Worm (Caenorhabditis elegans): Measurements from ENCODE around the gene C34C12.1.

The C34C12.1 gene

ce11 chrIII:3418906-3419305 is 35.2 kb upstream of the C34C12.1 start:
- TF ChIP-seq ceh-14 (tag; optimal IDR thresholded peaks at IDR 0.05) = no peak
- peak; percentile 98 for TF ChIP-seq nfya-1 (tag; optimal IDR thresholded peaks at IDR 0.05)

ce11 chrIII:3423924-3424323 is 30.2 kb upstream of the C34C12.1 start:
- TF ChIP-seq tbx-2 (tag; optimal IDR thresholded peaks at IDR 0.05) = peak; percentile 52
- peak; percentile 48 for TF ChIP-seq ceh-2 (tag; optimal IDR thresholded peaks at IDR 0.05)
- TF ChIP-seq npax-4 (tag; optimal IDR thresholded peaks at IDR 0.05) = no peak
- TF ChIP-seq dve-1 (tag; optimal IDR thresholded peaks at IDR 0.05) = no peak
- peak; percentile 7 for TF ChIP-seq ceh-14 (tag; optimal IDR thresholded peaks at IDR 0.05)
- TF ChIP-seq C08G9.2 (tag; optimal IDR thresholded peaks at IDR 0.05) = peak; percentile 54
- no peak for TF ChIP-seq ttx-3 (tag; optimal IDR thresholded peaks at IDR 0.05)
- no peak for TF ChIP-seq F13H6.1 (tag; optimal IDR thresholded peaks at IDR 0.05)
- TF ChIP-seq rnt-1 (tag; optimal IDR thresholded peaks at IDR 0.05) = peak; percentile 10
- TF ChIP-seq K02D7.2 (tag; optimal IDR thresholded peaks at IDR 0.05) = no peak
- peak; percentile 17 for TF ChIP-seq ref-2 (tag; optimal IDR thresholded peaks at IDR 0.05)
- TF ChIP-seq ceh-31 (tag; optimal IDR thresholded peaks at IDR 0.05) = peak; percentile 72
- TF ChIP-seq zip-5 (tag; optimal IDR thresholded peaks at IDR 0.05) = peak; percentile 36
- TF ChIP-seq hlh-13 (GFP tag; optimal IDR thresholded peaks at IDR 0.05) = no peak
- TF ChIP-seq lim-6 (tag; optimal IDR thresholded peaks at IDR 0.05) = peak; percentile 29
- peak; percentile 17 for TF ChIP-seq ceh-34 (tag; optimal IDR thresholded peaks at IDR 0.05)
- no peak for TF ChIP-seq mec-3 (tag; optimal IDR thresholded peaks at IDR 0.05; ENCODE audit: borderline replicate concordance)

- TF ChIP-seq hlh-8 (tag; optimal IDR thresholded peaks at IDR 0.05) (no peak), dmd-4 (tag; optimal IDR thresholded peaks at IDR 0.05; ENCODE audit: borderline replicate concordance) (no peak), tbx-7 (tag; optimal IDR thresholded peaks at IDR 0.05) (no peak), sox-4 (tag; optimal IDR thresholded peaks at IDR 0.05) (no peak), ceh-9 (tag; optimal IDR thresholded peaks at IDR 0.05) (no peak)
Observed at ce11 chrIII:3425438-3425837, 28.7 kb upstream of the C34C12.1 start, which contains the start of gene metl-18. metl-18 (plus strand) TSS chrIII:3425738.

ce11 chrIII:3426741-3427140 is 27.4 kb upstream of the C34C12.1 start:
- TF ChIP-seq sox-4 (tag; optimal IDR thresholded peaks at IDR 0.05) = no peak
- no peak for TF ChIP-seq pha-2 (tag; optimal IDR thresholded peaks at IDR 0.05)
- no peak for TF ChIP-seq pha-4 (tag; optimal IDR thresholded peaks at IDR 0.05)
- no peak for TF ChIP-seq che-1 (tag; optimal IDR thresholded peaks at IDR 0.05)
- TF ChIP-seq Y22D7AL.16 (tag; optimal IDR thresholded peaks at IDR 0.05) = no peak
- no peak for TF ChIP-seq npax-4 (tag; optimal IDR thresholded peaks at IDR 0.05)
- TF ChIP-seq C08G9.2 (tag; optimal IDR thresholded peaks at IDR 0.05) = no peak
- no peak for TF ChIP-seq lim-6 (tag; optimal IDR thresholded peaks at IDR 0.05)
- TF ChIP-seq F13H6.1 (tag; optimal IDR thresholded peaks at IDR 0.05) = no peak
- no peak for TF ChIP-seq syd-9 (tag; optimal IDR thresholded peaks at IDR 0.05)
- TF ChIP-seq K09A11.1 (tag; optimal IDR thresholded peaks at IDR 0.05; ENCODE audit: insufficient read depth) = no peak
- TF ChIP-seq gmeb-2 (tag; optimal IDR thresholded peaks at IDR 0.05) = no peak

ce11 chrIII:3428574-3428973 is 25.6 kb upstream of the C34C12.1 start:
- TF ChIP-seq K02D7.2 (tag; optimal IDR thresholded peaks at IDR 0.05) (no peak), sdc-2 (tag; optimal IDR thresholded peaks at IDR 0.05) (no peak)

ce11 chrIII:3429761-3430160 is 24.4 kb upstream of the C34C12.1 start:
- no peak for TF ChIP-seq ceh-30 (tag; optimal IDR thresholded peaks at IDR 0.05)
- TF ChIP-seq ceh-34 (tag; optimal IDR thresholded peaks at IDR 0.05) = no peak
- TF ChIP-seq hlh-6 (tag; optimal IDR thresholded peaks at IDR 0.05) = no peak
- no peak for TF ChIP-seq T23F11.4 (GFP tag; optimal IDR thresholded peaks at IDR 0.05)
- TF ChIP-seq mec-3 (tag; optimal IDR thresholded peaks at IDR 0.05; ENCODE audit: borderline replicate concordance) = no peak
- TF ChIP-seq hlh-13 (GFP tag; optimal IDR thresholded peaks at IDR 0.05) = no peak
- TF ChIP-seq pros-1 (tag; optimal IDR thresholded peaks at IDR 0.05) = no peak
- TF ChIP-seq ref-2 (tag; optimal IDR thresholded peaks at IDR 0.05) = no peak
- TF ChIP-seq gmeb-2 (tag; optimal IDR thresholded peaks at IDR 0.05) = no peak
- no peak for TF ChIP-seq elt-4 (tag; optimal IDR thresholded peaks at IDR 0.05)
- TF ChIP-seq fax-1 (tag; optimal IDR thresholded peaks at IDR 0.05) = no peak
- TF ChIP-seq ceh-14 (tag; optimal IDR thresholded peaks at IDR 0.05) = no peak
- no peak for TF ChIP-seq zip-5 (tag; optimal IDR thresholded peaks at IDR 0.05)
- no peak for TF ChIP-seq pqm-1 (tag; optimal IDR thresholded peaks at IDR 0.05)
- no peak for TF ChIP-seq ceh-45 (GFP tag; IDR thresholded peaks at IDR 0.05)
- no peak for TF ChIP-seq nhr-11 (tag; optimal IDR thresholded peaks at IDR 0.05)
- TF ChIP-seq sox-2 (GFP tag; IDR thresholded peaks at IDR 0.05) = no peak
- no peak for TF ChIP-seq tbx-7 (tag; optimal IDR thresholded peaks at IDR 0.05)
- no peak for TF ChIP-seq ama-1 (optimal IDR thresholded peaks at IDR 0.05)
- TF ChIP-seq ztf-16 (tag; optimal IDR thresholded peaks at IDR 0.05) = no peak

Measured in whole organism, late embryonic.